Worm (Caenorhabditis elegans) whole organism, L2 larva: ENCODE results near the gene ctl-3.

ENCODE experiments used
- ceh-82 ChIP-seq: fragments of 150-350 bp; optimal IDR thresholded peaks from 2 replicates; lab custom pipeline; 2014; ENCODE audit warnings: missing biosample characterization, missing genetic modification characterization
- elt-1 ChIP-seq: fragments of 150-350 bp; optimal IDR thresholded peaks from 2 replicates; lab custom pipeline; 2014; ENCODE audit warnings: missing biosample characterization, missing genetic modification characterization
- lin-13 ChIP-seq: fragments of 150-350 bp; optimal IDR thresholded peaks from 2 replicates; lab custom pipeline; 2014; ENCODE audit warnings: missing biosample characterization, missing genetic modification reagents, missing genetic modification characterization
- nhr-11 ChIP-seq: fragments of 150-350 bp; optimal IDR thresholded peaks from 2 replicates; lab custom pipeline; 2014; ENCODE audit warnings: missing biosample characterization, missing genetic modification characterization
- nhr-237 ChIP-seq: fragments of 150-350 bp; optimal IDR thresholded peaks from 2 replicates; lab custom pipeline; 2014; ENCODE audit warnings: missing biosample characterization, missing genetic modification characterization
- snpc-4 ChIP-seq: fragments of 150-350 bp; optimal IDR thresholded peaks from 2 replicates; lab custom pipeline; 2014; ENCODE audit warnings: missing biosample characterization, missing genetic modification characterization

DNA sequence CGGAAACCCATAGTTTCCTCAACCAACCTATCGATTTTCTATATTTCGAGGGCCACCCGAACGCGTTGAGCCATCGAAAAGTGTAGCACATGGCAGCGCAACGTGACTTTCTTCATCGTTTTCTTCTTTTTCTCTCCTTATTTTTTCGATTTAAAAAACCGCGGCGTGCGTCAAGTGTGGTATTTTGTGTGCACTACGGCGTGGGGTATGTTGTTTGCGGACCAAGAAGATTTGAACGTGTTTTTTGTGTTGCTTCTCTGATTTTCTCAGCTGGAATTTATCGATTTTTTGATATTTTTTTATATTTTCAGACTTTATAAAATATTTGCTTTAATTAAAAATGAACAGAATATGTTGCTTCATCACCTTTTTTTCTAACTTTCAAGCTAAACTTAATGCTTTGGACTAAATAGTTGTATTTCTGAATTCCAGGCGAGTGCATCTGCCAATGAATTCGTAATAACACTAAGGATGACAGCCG lies 47.4 kb upstream of the ctl-3 start, which contains the start of the genes agl-1 and pfs-2:
- TF ChIP-seq elt-1 (tag; lab: Kevin White, UChicago), result no peak
- peak; percentile 77 for TF ChIP-seq lin-13
- TF ChIP-seq ceh-82 (tag; lab: Kevin White, UChicago), result no peak
- no peak for TF ChIP-seq nhr-237 (tag; lab: Kevin White, UChicago)
- TF ChIP-seq nhr-11 (tag; lab: Kevin White, UChicago), result no peak
- peak; percentile 48 for TF ChIP-seq snpc-4
